Fruit fly (Drosophila melanogaster): ENCODE results near the gene mop.
A peak's percentile ranks its signal among the peaks of the same experiment; 100 is the strongest.

Gene mop

dm6 chr3L:14759984-14760626 lies 15.8 kb downstream of the mop start (continued):
- TF ChIP-seq CG4318 (GFP tag; optimal IDR thresholded peaks at IDR 0.05) (no peak), Eip75B (GFP tag; optimal IDR thresholded peaks at IDR 0.05) (peak; percentile 64), CG16779 (tag; optimal IDR thresholded peaks at IDR 0.05) (no peak), CG11762 (GFP tag; optimal IDR thresholded peaks at IDR 0.05; ENCODE audit: insufficient read depth) (peak; percentile 21), achi (GFP tag; optimal IDR thresholded peaks at IDR 0.05) (peak; percentile 29), CG8119 (GFP tag; IDR thresholded peaks at IDR 0.05) (peak; percentile 63; the same call in 2 of the 3 replicates), Met (GFP tag; optimal IDR thresholded peaks at IDR 0.05) (peak; percentile 72), CG6808 (GFP tag; optimal IDR thresholded peaks at IDR 0.05) (no peak), CG31627 (GFP tag; optimal IDR thresholded peaks at IDR 0.05) (peak; percentile 59), CG8632 (GFP tag; optimal IDR thresholded peaks at IDR 0.05) (peak; percentile 32), CG6276 (GFP tag; optimal IDR thresholded peaks at IDR 0.05) (peak; percentile 67), topi (GFP tag; optimal IDR thresholded peaks at IDR 0.05) (peak; percentile 49), CG8319 (GFP tag; optimal IDR thresholded peaks at IDR 0.05) (no peak), vri (GFP tag; optimal IDR thresholded peaks at IDR 0.05) (peak; percentile 45), CG10669 (GFP tag; optimal IDR thresholded peaks at IDR 0.05) (peak; percentile 6), CG11902 (GFP tag; optimal IDR thresholded peaks at IDR 0.05) (no peak), eg (GFP tag; IDR thresholded peaks at IDR 0.05) (peak; percentile 59), ss (GFP tag; optimal IDR thresholded peaks at IDR 0.05) (no peak), net (GFP tag; optimal IDR thresholded peaks at IDR 0.05) (peak; percentile 27), svp (GFP tag) (peak; percentile 90), acj6 (GFP tag; optimal IDR thresholded peaks at IDR 0.05) (peak; percentile 49), CG32006 (GFP tag; optimal IDR thresholded peaks at IDR 0.05) (peak; percentile 55), spab (GFP tag; optimal IDR thresholded peaks at IDR 0.05) (no peak), CG3919 (GFP tag; optimal IDR thresholded peaks at IDR 0.05) (peak; percentile 58), esn (GFP tag; optimal IDR thresholded peaks at IDR 0.05) (peak; percentile 65), CG3032 (tag; optimal IDR thresholded peaks at IDR 0.05) (no peak), cyc (GFP tag; optimal IDR thresholded peaks at IDR 0.05) (peak; percentile 48), CG1621 (tag; optimal IDR thresholded peaks at IDR 0.05) (peak; percentile 12), fkh (GFP tag; optimal IDR thresholded peaks at IDR 0.05) (no peak), CG15336 (GFP tag; IDR thresholded peaks at IDR 0.05) (peak; percentile 82), Ets96B (tag; optimal IDR thresholded peaks at IDR 0.05) (peak; percentile 6), CG34406 (GFP tag; optimal IDR thresholded peaks at IDR 0.05) (peak; percentile 36)

- TF ChIP-seq CG11902 (GFP tag; optimal IDR thresholded peaks at IDR 0.05), result peak; percentile 99
- TF ChIP-seq salr (GFP tag; optimal IDR thresholded peaks at IDR 0.05), result peak; percentile 98 to 100
- TF ChIP-seq cyc (GFP tag; optimal IDR thresholded peaks at IDR 0.05), result peak; percentile 99
- peak; percentile 100 for TF ChIP-seq CG3919 (GFP tag; optimal IDR thresholded peaks at IDR 0.05)
- TF ChIP-seq fd85E (GFP tag; optimal IDR thresholded peaks at IDR 0.05), result peak; percentile 98
- peak; percentile 99 for TF ChIP-seq Sox15 (GFP tag; optimal IDR thresholded peaks at IDR 0.05)
- TF ChIP-seq Hr38 (GFP tag; optimal IDR thresholded peaks at IDR 0.05), result peak; percentile 84
- TF ChIP-seq Ets96B (tag; optimal IDR thresholded peaks at IDR 0.05), result peak; percentile 100
- TF ChIP-seq vri (GFP tag; optimal IDR thresholded peaks at IDR 0.05), result peak; percentile 98
- peak; percentile 100 for TF ChIP-seq CG3032 (tag; optimal IDR thresholded peaks at IDR 0.05)
- TF ChIP-seq topi (GFP tag; optimal IDR thresholded peaks at IDR 0.05), result peak; percentile 99
- peak; percentile 99 for TF ChIP-seq CG10669 (GFP tag; optimal IDR thresholded peaks at IDR 0.05)
- peak; percentile 100 for TF ChIP-seq Hr4 (GFP tag; optimal IDR thresholded peaks at IDR 0.05)
- TF ChIP-seq CG8319 (GFP tag; optimal IDR thresholded peaks at IDR 0.05), result peak; percentile 99
- peak; percentile 100 for TF ChIP-seq net (GFP tag; optimal IDR thresholded peaks at IDR 0.05)
- TF ChIP-seq eg (GFP tag; IDR thresholded peaks at IDR 0.05), result peak; percentile 100
- TF ChIP-seq CG32006 (GFP tag; optimal IDR thresholded peaks at IDR 0.05), result peak; percentile 100
- TF ChIP-seq CG11762 (GFP tag; optimal IDR thresholded peaks at IDR 0.05; ENCODE audit: insufficient read depth), result peak; percentile 100
- peak; percentile 100 for TF ChIP-seq svp (GFP tag)
- peak; percentile 99 for TF ChIP-seq CG16779 (tag; optimal IDR thresholded peaks at IDR 0.05)
- peak; percentile 100 for TF ChIP-seq Gug (GFP tag; IDR thresholded peaks at IDR 0.05)
- TF ChIP-seq acj6 (GFP tag; optimal IDR thresholded peaks at IDR 0.05), result peak; percentile 100
- TF ChIP-seq CG10631 (GFP tag; optimal IDR thresholded peaks at IDR 0.05), result peak; percentile 100
- peak; percentile 99 for TF ChIP-seq CG6163 (GFP tag; IDR thresholded peaks at IDR 0.05)
- TF ChIP-seq CG9139 (GFP tag; optimal IDR thresholded peaks at IDR 0.05), result peak; percentile 99
- peak; percentile 99 for TF ChIP-seq dsx (GFP tag; optimal IDR thresholded peaks at IDR 0.05; ENCODE audit: poor library complexity, severe bottlenecking)
- peak; percentile 100 for TF ChIP-seq Eip75B (GFP tag; optimal IDR thresholded peaks at IDR 0.05)
- TF ChIP-seq CG4318 (GFP tag; optimal IDR thresholded peaks at IDR 0.05), result peak; percentile 100
- peak; percentile 100 for TF ChIP-seq CG34406 (GFP tag; optimal IDR thresholded peaks at IDR 0.05)
- peak; percentile 100 for TF ChIP-seq esn (GFP tag; optimal IDR thresholded peaks at IDR 0.05)
- TF ChIP-seq achi (GFP tag; optimal IDR thresholded peaks at IDR 0.05), result peak; percentile 99
- peak; percentile 99 to 100 for TF ChIP-seq ss (GFP tag; optimal IDR thresholded peaks at IDR 0.05)
- peak; percentile 100 for TF ChIP-seq Eip78C (GFP tag)
- TF ChIP-seq CG6792 (GFP tag; optimal IDR thresholded peaks at IDR 0.05), result peak; percentile 99
Observed at dm6 chr3L:14759097-14759795, 16.7 kb downstream of the mop start.

Data from whole organism, prepupa.